Worm (Caenorhabditis elegans) whole organism, early embryonic: ENCODE results near the gene ZK546.2.

Experiments used
- ama-1 ChIP-seq: fragments of 150-350 bp; optimal IDR thresholded peaks from 2 replicates; lab custom pipeline; 2014
- flt-1 ChIP-seq: fragments of 200-800 bp; sonication (Bioruptor generic); IDR thresholded peaks from 2 replicates; pipeline ENCODE4 v1.3.6; 2022; ENCODE audit warnings: missing genetic modification characterization, missing compliant biosample characterization
- hmbx-1 ChIP-seq: sonication (generic microtip); optimal IDR thresholded peaks from 2 replicates; lab custom pipeline; 2016; ENCODE audit warnings: mild to moderate bottlenecking, missing genetic modification characterization, missing compliant biosample characterization
- tbx-11 ChIP-seq: fragments of 200-800 bp; sonication (Bioruptor generic); IDR thresholded peaks from 2 replicates; pipeline ENCODE4 v1.3.6; 2022; ENCODE audit warnings: missing genetic modification characterization, missing compliant biosample characterization

DNA sequence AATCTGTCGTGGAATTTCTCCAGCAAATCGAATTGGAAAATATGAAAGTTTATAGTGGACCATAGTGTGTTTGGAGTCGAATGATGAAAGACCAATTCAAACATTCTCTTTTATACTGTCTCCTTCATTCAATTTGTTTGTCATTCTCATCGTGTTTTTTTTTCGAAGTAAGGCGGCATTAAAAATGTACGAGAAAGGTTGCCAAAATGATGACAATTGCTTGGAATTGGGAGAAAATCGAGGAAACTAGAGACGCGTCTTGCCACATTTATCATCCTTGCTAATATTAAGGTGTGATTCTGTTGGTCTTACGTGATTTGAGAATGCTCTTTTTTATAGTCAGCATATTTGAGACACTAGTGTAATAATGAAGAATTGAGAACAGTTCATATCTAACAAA, 10.9 kb upstream of the ZK546.2 start, which contains the start of gene gst-30:
- TF ChIP-seq ama-1 (lab: Kevin White, UChicago): no peak
- no peak for TF ChIP-seq tbx-11 (GFP tag; lab: Robert Waterston, UW)
- TF ChIP-seq hmbx-1 (tag; lab: Kevin White, UChicago): no peak
- no peak for TF ChIP-seq flt-1 (GFP tag; lab: Robert Waterston, UW)
